ENCODE assay signal across 3 worm cellular contexts in the genomic region with DNA sequence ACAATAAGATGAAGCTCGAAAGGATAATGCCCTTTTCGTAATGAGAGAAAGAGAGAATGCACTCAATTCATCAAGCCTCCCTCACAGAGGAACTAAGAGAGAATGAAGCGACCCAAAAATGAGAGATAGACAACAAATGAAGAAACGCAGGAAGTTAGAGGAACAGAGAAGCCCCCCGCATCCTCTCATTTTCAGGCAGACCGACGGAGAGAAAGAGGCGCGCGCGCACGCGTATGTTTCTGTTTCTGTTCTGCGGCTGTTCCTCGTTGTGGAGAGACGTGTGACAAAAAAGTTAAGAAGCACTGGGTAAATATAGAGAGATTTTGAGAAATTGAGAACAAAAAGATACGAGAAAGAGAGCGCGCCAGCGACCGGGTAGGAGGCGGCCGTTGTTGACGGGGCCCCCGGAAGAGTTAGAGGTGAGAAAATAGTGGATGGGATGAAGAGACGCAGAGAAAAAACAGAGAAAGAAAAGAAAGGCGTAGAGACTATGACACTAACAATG.
TF ChIP-seq lines count a peak whose summit lies in the region.

No protein-coding gene starts in this region.

TF ChIP-seq in whole organism, L1 larva, 84 proteins besides CTCF, POLR2A, EP300 and RAD21 (continued from another document and continues in another):
- no peak for TF ChIP-seq F16B12.6 (tag; optimal IDR thresholded peaks at IDR 0.05; lab: Kevin White, UChicago)
- TF ChIP-seq unc-98 (GFP tag; IDR thresholded peaks at IDR 0.05; lab: Robert Waterston, UW) = no peak
- TF ChIP-seq aly-2 (tag; optimal IDR thresholded peaks at IDR 0.05; lab: Kevin White, UChicago) = no peak
- no peak for TF ChIP-seq unc-62 (GFP tag; optimal IDR thresholded peaks at IDR 0.05; lab: Kevin White, UChicago)
- TF ChIP-seq nhr-71 (tag; optimal IDR thresholded peaks at IDR 0.05; lab: Kevin White, UChicago) = peak; percentile 95
- no peak for TF ChIP-seq hlh-17 (GFP tag; optimal IDR thresholded peaks at IDR 0.05; lab: Kevin White, UChicago; ENCODE audit: borderline replicate concordance)
- TF ChIP-seq unc-30 (tag; optimal IDR thresholded peaks at IDR 0.05; lab: Kevin White, UChicago) = no peak
- peak; percentile 66; the same call in 1 of the 2 replicates for TF ChIP-seq ceh-88 (GFP tag; IDR thresholded peaks at IDR 0.05; lab: Robert Waterston, UW)
- peak; percentile 100 for TF ChIP-seq lin-14 (GFP tag; optimal IDR thresholded peaks at IDR 0.05; lab: Kevin White, UChicago)
- TF ChIP-seq nhr-19 (GFP tag; conservative IDR thresholded peaks at IDR 0.05; lab: Robert Waterston, UW) = peak; percentile 80
- peak; percentile 73 for TF ChIP-seq ztf-4 (tag; optimal IDR thresholded peaks at IDR 0.05; lab: Kevin White, UChicago)
- no peak for TF ChIP-seq nhr-237 (tag; optimal IDR thresholded peaks at IDR 0.05; lab: Kevin White, UChicago)
- TF ChIP-seq elt-2 (tag; optimal IDR thresholded peaks at IDR 0.05; lab: Kevin White, UChicago) = peak; percentile 33
- peak; percentile 85 for TF ChIP-seq unc-86 (tag; optimal IDR thresholded peaks at IDR 0.05; lab: Kevin White, UChicago)
- no peak for TF ChIP-seq ceh-63 (GFP tag; optimal IDR thresholded peaks at IDR 0.05; lab: Kevin White, UChicago)
- TF ChIP-seq zip-4 (GFP tag; optimal IDR thresholded peaks at IDR 0.05; lab: Kevin White, UChicago) = no peak
- TF ChIP-seq skn-1 (tag; optimal IDR thresholded peaks at IDR 0.05; lab: Kevin White, UChicago) = peak; percentile 69
- TF ChIP-seq C16A3.4 (tag; optimal IDR thresholded peaks at IDR 0.05; lab: Kevin White, UChicago) = peak; percentile 44
- TF ChIP-seq ets-5 (GFP tag; IDR thresholded peaks at IDR 0.05; lab: Robert Waterston, UW) = no peak
- TF ChIP-seq pax-3 (tag; optimal IDR thresholded peaks at IDR 0.05; lab: Kevin White, UChicago) = no peak
- peak; percentile 50 for TF ChIP-seq ceh-8 (GFP tag; optimal IDR thresholded peaks at IDR 0.05; lab: Kevin White, UChicago)
- TF ChIP-seq hlh-4 (tag; optimal IDR thresholded peaks at IDR 0.05; lab: Kevin White, UChicago) = no peak
- TF ChIP-seq lir-3 (tag; optimal IDR thresholded peaks at IDR 0.05; lab: Kevin White, UChicago; ENCODE audit: poor library complexity) = peak; percentile 26
- peak; percentile 77 to 79 for TF ChIP-seq egl-27 (tag; optimal IDR thresholded peaks at IDR 0.05; lab: Kevin White, UChicago)
- peak; percentile 88 for TF ChIP-seq dsc-1 (tag; optimal IDR thresholded peaks at IDR 0.05; lab: Kevin White, UChicago)
- TF ChIP-seq mep-1 (tag; optimal IDR thresholded peaks at IDR 0.05; lab: Kevin White, UChicago) = peak; percentile 82
- TF ChIP-seq pqm-1 (tag; optimal IDR thresholded peaks at IDR 0.05; lab: Kevin White, UChicago) = no peak
- TF ChIP-seq nhr-28 (tag; optimal IDR thresholded peaks at IDR 0.05; lab: Kevin White, UChicago) = no peak
- TF ChIP-seq sox-4 (tag; optimal IDR thresholded peaks at IDR 0.05; lab: Kevin White, UChicago) = peak; percentile 40
- TF ChIP-seq lin-15B (tag; optimal IDR thresholded peaks at IDR 0.05; lab: Kevin White, UChicago) = no peak
- peak; percentile 68 for TF ChIP-seq sup-37 (GFP tag; optimal IDR thresholded peaks at IDR 0.05; lab: Kevin White, UChicago)
- TF ChIP-seq nhr-11 (tag; optimal IDR thresholded peaks at IDR 0.05; lab: Kevin White, UChicago) = peak; percentile 71
- TF ChIP-seq lin-13 (GFP tag; optimal IDR thresholded peaks at IDR 0.05; lab: Kevin White, UChicago) = peak; percentile 29
- no peak for TF ChIP-seq hpl-2 (GFP tag; optimal IDR thresholded peaks at IDR 0.05; lab: Kevin White, UChicago)
- TF ChIP-seq jun-1 (tag; optimal IDR thresholded peaks at IDR 0.05; lab: Kevin White, UChicago) = peak; percentile 80
- peak; percentile 48 to 82 (median 62) for TF ChIP-seq ceh-82 (tag; optimal IDR thresholded peaks at IDR 0.05; lab: Kevin White, UChicago)
- TF ChIP-seq snu-23 (GFP tag; optimal IDR thresholded peaks at IDR 0.05; lab: Kevin White, UChicago) = peak; percentile 92
- peak; percentile 86 for TF ChIP-seq nhr-20 (tag; optimal IDR thresholded peaks at IDR 0.05; lab: Kevin White, UChicago)
- TF ChIP-seq lin-39 (tag; optimal IDR thresholded peaks at IDR 0.05; lab: Kevin White, UChicago) = peak; percentile 47
- TF ChIP-seq nhr-84 (tag; optimal IDR thresholded peaks at IDR 0.05; lab: Kevin White, UChicago) = no peak
- peak; percentile 90 for TF ChIP-seq nhr-85 (tag; lab: Kevin White, UChicago)
- peak in 2 of 3 experiments; percentile 50 to 60 for TF ChIP-seq dpl-1 (GFP tag; optimal IDR thresholded peaks at IDR 0.05; lab: Kevin White, UChicago)

TF ChIP-seq in whole organism, L3 larva, 47 proteins besides CTCF, POLR2A, EP300 and RAD21 (continued from another document):
- TF ChIP-seq hmg-11 (tag; optimal IDR thresholded peaks at IDR 0.05; lab: Kevin White, UChicago) = peak; percentile 96
- peak; percentile 51 for TF ChIP-seq ceh-82 (tag; optimal IDR thresholded peaks at IDR 0.05; lab: Kevin White, UChicago)
- peak; percentile 55 for TF ChIP-seq zag-1 (tag; optimal IDR thresholded peaks at IDR 0.05; lab: Kevin White, UChicago)
- peak; percentile 90 for TF ChIP-seq lin-39 (tag; optimal IDR thresholded peaks at IDR 0.05; lab: Kevin White, UChicago)
- peak; percentile 21 for TF ChIP-seq skn-1 (tag; optimal IDR thresholded peaks at IDR 0.05; lab: Kevin White, UChicago)
- TF ChIP-seq mml-1 (tag; optimal IDR thresholded peaks at IDR 0.05; lab: Kevin White, UChicago) = no peak
- TF ChIP-seq nhr-25 (tag; optimal IDR thresholded peaks at IDR 0.05; lab: Kevin White, UChicago) = peak; percentile 8
- no peak for TF ChIP-seq nhr-76 (tag; optimal IDR thresholded peaks at IDR 0.05; lab: Kevin White, UChicago)
- TF ChIP-seq eor-1 (tag; optimal IDR thresholded peaks at IDR 0.05; lab: Kevin White, UChicago) = no peak
- peak; percentile 73 for TF ChIP-seq ceh-28 (tag; optimal IDR thresholded peaks at IDR 0.05; lab: Kevin White, UChicago)
- peak; percentile 43 for TF ChIP-seq R02D3.7 (tag; optimal IDR thresholded peaks at IDR 0.05; lab: Kevin White, UChicago)
- TF ChIP-seq ceh-9 (tag; optimal IDR thresholded peaks at IDR 0.05; lab: Kevin White, UChicago) = no peak
- peak; percentile 75 for TF ChIP-seq lsy-12 (tag; optimal IDR thresholded peaks at IDR 0.05; lab: Kevin White, UChicago)
- TF ChIP-seq jun-1 (tag; optimal IDR thresholded peaks at IDR 0.05; lab: Kevin White, UChicago) = peak; percentile 62
- no peak for TF ChIP-seq ztf-11 (tag; optimal IDR thresholded peaks at IDR 0.05; lab: Kevin White, UChicago)
- no peak for TF ChIP-seq ama-1 (optimal IDR thresholded peaks at IDR 0.05; lab: Kevin White, UChicago)
- no peak for TF ChIP-seq snpc-4 (tag; optimal IDR thresholded peaks at IDR 0.05; lab: Kevin White, UChicago)
- peak; percentile 34 for TF ChIP-seq unc-62 (GFP tag; optimal IDR thresholded peaks at IDR 0.05; lab: Kevin White, UChicago)
- peak; percentile 80 for TF ChIP-seq tbx-2 (tag; optimal IDR thresholded peaks at IDR 0.05; lab: Kevin White, UChicago)
- no peak for TF ChIP-seq ztf-4 (tag; optimal IDR thresholded peaks at IDR 0.05; lab: Kevin White, UChicago)
- TF ChIP-seq nfya-1 (tag; optimal IDR thresholded peaks at IDR 0.05; lab: Kevin White, UChicago; ENCODE audit: insufficient read depth) = peak; percentile 90
- no peak for TF ChIP-seq nhr-28 (tag; optimal IDR thresholded peaks at IDR 0.05; lab: Kevin White, UChicago)
- TF ChIP-seq nhr-23 (tag; optimal IDR thresholded peaks at IDR 0.05; lab: Kevin White, UChicago) = peak; percentile 90
- no peak for TF ChIP-seq elt-3 (tag; optimal IDR thresholded peaks at IDR 0.05; lab: Kevin White, UChicago)
- TF ChIP-seq mdl-1 (tag; optimal IDR thresholded peaks at IDR 0.05; lab: Kevin White, UChicago) = peak; percentile 79
- peak; percentile 50 for TF ChIP-seq lin-15B (tag; optimal IDR thresholded peaks at IDR 0.05; lab: Kevin White, UChicago)
- peak; percentile 69 for TF ChIP-seq elt-2 (tag; optimal IDR thresholded peaks at IDR 0.05; lab: Kevin White, UChicago)
- TF ChIP-seq egl-5 (tag; optimal IDR thresholded peaks at IDR 0.05; lab: Kevin White, UChicago) = peak; percentile 47
- TF ChIP-seq ZK546.5 (tag; optimal IDR thresholded peaks at IDR 0.05; lab: Kevin White, UChicago) = no peak

TF ChIP-seq in whole organism, young adult, 124 proteins besides CTCF, POLR2A, EP300 and RAD21 (continued from another document):
- TF ChIP-seq lin-35 (GFP tag; optimal IDR thresholded peaks at IDR 0.05; lab: Kevin White, UChicago) (peak in 1 of 3 experiments; percentile 57), B0336.3 (GFP tag; IDR thresholded peaks at IDR 0.05; lab: Robert Waterston, UW) (peak; percentile 87), snpc-1.3 (tag; optimal IDR thresholded peaks at IDR 0.05; lab: Kevin White, UChicago; ENCODE audit: insufficient read depth) (no peak), cebp-1 (GFP tag; IDR thresholded peaks at IDR 0.05; lab: Robert Waterston, UW) (no peak), cebp-1 (tag; optimal IDR thresholded peaks at IDR 0.05; lab: Kevin White, UChicago) (peak; percentile 85), lsl-1 (GFP tag; optimal IDR thresholded peaks at IDR 0.05; lab: Kevin White, UChicago) (no peak), tbp1 (GFP tag; optimal IDR thresholded peaks at IDR 0.05; lab: Kevin White, UChicago) (peak; percentile 50), snpc-4 (GFP tag; optimal IDR thresholded peaks at IDR 0.05; lab: Kevin White, UChicago) (peak; percentile 5), snpc-4 (tag; optimal IDR thresholded peaks at IDR 0.05; lab: Kevin White, UChicago) (peak in 3 of 4 experiments; percentile 44 to 77 (median 66)), hmg-1.2 (GFP tag; IDR thresholded peaks at IDR 0.05; lab: Robert Waterston, UW) (peak; percentile 97)
